Fruit fly (Drosophila melanogaster): ENCODE data around the gene shtd.

shtd gene

DNA sequence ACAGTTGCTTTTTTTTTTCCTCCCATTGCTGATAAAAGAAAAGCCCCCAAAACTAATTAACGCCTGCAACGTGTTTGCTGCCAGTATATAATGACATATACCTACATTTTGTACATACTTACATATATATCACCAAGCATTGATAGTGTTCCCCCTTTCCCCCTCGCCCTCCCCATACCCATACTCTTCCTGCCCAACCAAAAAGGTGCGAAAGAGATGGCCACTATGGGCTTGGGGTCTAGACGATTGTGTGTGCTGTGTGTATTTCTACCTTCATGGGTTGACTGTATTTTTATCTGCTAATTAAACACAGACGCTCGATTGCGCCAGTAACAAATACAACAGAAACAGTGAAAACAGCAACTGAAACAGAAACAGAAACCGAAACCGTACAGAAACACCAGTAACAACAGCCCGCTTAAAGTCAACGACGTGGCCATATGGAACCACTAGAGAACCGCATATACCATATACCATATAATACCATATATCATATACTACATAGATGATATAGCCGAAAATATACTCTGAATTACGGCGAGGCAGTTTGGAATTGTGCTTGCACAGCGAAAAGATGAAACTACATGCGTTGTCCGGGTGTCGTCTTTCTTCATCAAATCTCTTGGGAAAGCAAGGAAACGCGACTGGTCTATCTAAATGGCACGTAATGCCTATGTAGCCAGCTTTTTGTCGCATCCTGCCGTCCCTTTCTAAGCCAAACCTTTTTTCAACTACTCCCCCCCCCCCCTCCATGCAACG, 34.6 kb upstream of the shtd start (continued):
- no peak for TF ChIP-seq zen2 (GFP tag; IDR thresholded peaks at IDR 0.05; ENCODE audit: partially characterized antibody)
- TF ChIP-seq CG18262 (tag; optimal IDR thresholded peaks at IDR 0.05): no peak
- TF ChIP-seq Opbp (GFP tag; IDR thresholded peaks at IDR 0.05; ENCODE audit: partially characterized antibody): no peak
- TF ChIP-seq crp (GFP tag; optimal IDR thresholded peaks at IDR 0.05): no peak
- TF ChIP-seq Jarid2 (GFP tag; optimal IDR thresholded peaks at IDR 0.05): no peak
- TF ChIP-seq CG7357 (GFP tag; IDR thresholded peaks at IDR 0.05): no peak
- TF ChIP-seq CG3163 (GFP tag; optimal IDR thresholded peaks at IDR 0.05): no peak
- peak; percentile 70 for TF ChIP-seq Vsx1 (GFP tag; optimal IDR thresholded peaks at IDR 0.05)
- TF ChIP-seq TFAM (GFP tag; optimal IDR thresholded peaks at IDR 0.05): no peak
- TF ChIP-seq Rfx (GFP tag; IDR thresholded peaks at IDR 0.05): no peak
- no peak for TF ChIP-seq danr (GFP tag; IDR thresholded peaks at IDR 0.05)
- no peak for TF ChIP-seq D19A (tag; optimal IDR thresholded peaks at IDR 0.05)
- no peak for TF ChIP-seq CG10209 (GFP tag; optimal IDR thresholded peaks at IDR 0.05)
- no peak for TF ChIP-seq CG11093 (GFP tag; IDR thresholded peaks at IDR 0.05)
- TF ChIP-seq ATbp (GFP tag; optimal IDR thresholded peaks at IDR 0.05): no peak
- TF ChIP-seq phol (tag; optimal IDR thresholded peaks at IDR 0.05): no peak
- TF ChIP-seq grau (tag; optimal IDR thresholded peaks at IDR 0.05): peak; percentile 12
- no peak for TF ChIP-seq nerfin-2 (GFP tag; IDR thresholded peaks at IDR 0.05; ENCODE audit: partially characterized antibody)
- no peak for TF ChIP-seq fu2 (GFP tag; optimal IDR thresholded peaks at IDR 0.05)
- no peak for TF ChIP-seq sim (GFP tag; IDR thresholded peaks at IDR 0.05)
- peak; percentile 13 for TF ChIP-seq CG18599 (GFP tag; optimal IDR thresholded peaks at IDR 0.05)
- TF ChIP-seq HmgD (GFP tag; optimal IDR thresholded peaks at IDR 0.05): no peak
- no peak for TF ChIP-seq Abd-B (GFP tag; optimal IDR thresholded peaks at IDR 0.05)
- TF ChIP-seq CG1832 (GFP tag; optimal IDR thresholded peaks at IDR 0.05): no peak
- TF ChIP-seq CG2202 (tag; optimal IDR thresholded peaks at IDR 0.05): no peak
- TF ChIP-seq E2f1 (GFP tag; IDR thresholded peaks at IDR 0.05): no peak
- no peak for TF ChIP-seq zfh2 (GFP tag; optimal IDR thresholded peaks at IDR 0.05)
- TF ChIP-seq CG12942 (GFP tag; optimal IDR thresholded peaks at IDR 0.05): no peak
- TF ChIP-seq Atf6 (GFP tag; IDR thresholded peaks at IDR 0.05): no peak
- TF ChIP-seq Gsc (GFP tag; IDR thresholded peaks at IDR 0.05): no peak
- peak; percentile 17 for TF ChIP-seq CG7745 (tag; optimal IDR thresholded peaks at IDR 0.05)
- TF ChIP-seq bowl (GFP tag; IDR thresholded peaks at IDR 0.05): no peak
- no peak for TF ChIP-seq gcm (GFP tag; optimal IDR thresholded peaks at IDR 0.05)
- no peak for TF ChIP-seq Scr (GFP tag; IDR thresholded peaks at IDR 0.05; ENCODE audit: partially characterized antibody)
- peak; percentile 29 for TF ChIP-seq cg (GFP tag; optimal IDR thresholded peaks at IDR 0.05)
- no peak for TF ChIP-seq CG12155 (GFP tag; optimal IDR thresholded peaks at IDR 0.05)
- TF ChIP-seq dmrt11E (tag; optimal IDR thresholded peaks at IDR 0.05): no peak
- no peak for TF ChIP-seq nom (GFP tag; optimal IDR thresholded peaks at IDR 0.05)

DNA sequence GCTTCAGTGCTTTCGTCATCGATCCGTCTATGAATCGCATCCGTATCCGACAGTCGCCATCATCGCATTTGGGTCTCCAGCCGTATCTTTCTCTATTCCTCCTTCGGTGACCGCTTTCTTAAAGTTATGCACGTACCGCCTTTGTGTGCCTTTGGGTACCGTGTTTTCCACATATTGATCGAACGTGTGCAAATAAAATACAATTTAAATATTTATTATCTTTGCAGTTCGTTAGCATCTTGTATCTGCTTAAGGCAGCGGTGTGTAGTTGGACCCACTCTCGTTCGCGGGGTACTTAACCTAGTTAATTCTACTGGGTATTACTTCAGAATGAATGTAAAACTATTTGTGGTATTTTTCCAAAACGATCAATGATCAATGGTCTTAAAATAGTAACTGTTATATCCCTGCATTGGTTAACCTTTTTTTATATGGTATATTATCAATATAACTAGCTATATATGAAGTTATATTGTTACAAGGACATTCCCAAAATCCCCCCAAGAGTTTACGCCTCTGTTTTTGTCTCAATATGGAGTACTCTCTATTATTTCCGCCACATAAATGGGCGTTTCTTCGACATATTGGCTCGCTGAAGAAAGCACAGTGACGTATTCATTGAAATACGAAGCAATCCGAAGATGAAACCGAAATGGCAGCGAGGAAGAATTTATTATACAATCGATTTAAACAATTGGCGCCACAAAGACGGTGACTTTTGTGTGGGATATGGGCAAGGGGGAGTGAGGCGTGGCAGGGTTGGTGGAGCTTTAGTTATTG, 33.5 kb upstream of the shtd start:
- TF ChIP-seq insv (GFP tag; optimal IDR thresholded peaks at IDR 0.05) (no peak), sqz (GFP tag; optimal IDR thresholded peaks at IDR 0.05) (peak; percentile 4), caup (GFP tag; optimal IDR thresholded peaks at IDR 0.05; ENCODE audit: severe bottlenecking) (no peak), CG15479 (GFP tag; optimal IDR thresholded peaks at IDR 0.05) (no peak), vfl (GFP tag; optimal IDR thresholded peaks at IDR 0.05) (no peak), gsb-n (tag; optimal IDR thresholded peaks at IDR 0.05) (no peak), CG12104 (GFP tag; optimal IDR thresholded peaks at IDR 0.05) (no peak), CG17359 (tag; optimal IDR thresholded peaks at IDR 0.05) (peak; percentile 20), CG6854 (GFP tag; optimal IDR thresholded peaks at IDR 0.05) (no peak), CG9817 (tag; optimal IDR thresholded peaks at IDR 0.05) (no peak), CG12942 (GFP tag; optimal IDR thresholded peaks at IDR 0.05) (no peak), scrt (GFP tag; optimal IDR thresholded peaks at IDR 0.05) (no peak)

Measured in whole organism, embryonic.